Worm (Caenorhabditis elegans) whole organism, mixed stage, embryonic: Measurements from ENCODE around the gene sra-11.

Experiments used
- mep-1 ChIP-seq: fragments of 150-350 bp; optimal IDR thresholded peaks from 2 replicates; lab custom pipeline; 2017; ENCODE audit warnings: missing biosample characterization, missing genetic modification reagents, missing genetic modification characterization, inconsistent platforms
- nhr-237 ChIP-seq: fragments of 150-350 bp; optimal IDR thresholded peaks from 2 replicates; lab custom pipeline; 2014; ENCODE audit warnings: missing biosample characterization, missing genetic modification characterization
- ztf-11 ChIP-seq: fragments of 150-350 bp; optimal IDR thresholded peaks from 2 replicates; lab custom pipeline; 2014; ENCODE audit warnings: missing biosample characterization, missing genetic modification characterization

DNA sequence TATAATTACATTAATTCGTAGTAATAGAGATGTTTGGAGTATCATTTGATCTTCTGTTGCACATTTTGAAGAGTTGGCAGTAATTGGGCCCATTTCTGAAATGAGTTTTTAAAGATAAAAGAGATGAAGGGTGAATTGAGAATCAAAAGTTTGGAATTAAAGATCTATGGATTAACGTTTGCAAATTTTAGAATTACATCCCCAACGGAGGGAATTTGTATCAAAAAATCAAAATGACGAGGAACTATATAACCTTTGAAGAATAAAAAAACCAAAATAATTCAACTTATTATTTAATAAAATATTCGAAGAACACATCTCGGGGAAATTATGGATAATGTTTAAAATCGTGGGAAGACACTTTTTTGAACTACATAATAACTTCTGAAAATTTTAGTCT is 15.1 kb downstream of the sra-11 start, which contains the start of gene sra-10:
- TF ChIP-seq mep-1 (tag; lab: Kevin White, UChicago) (no peak), nhr-237 (tag; lab: Kevin White, UChicago) (no peak), ztf-11 (no peak)
